Fruit fly (Drosophila melanogaster) whole organism, prepupa: ENCODE data around the gene Art9.

Experiments
- Blimp-1 ChIP-seq: fragments of 200-800 bp; sonication (Bioruptor generic); optimal IDR thresholded peaks from 3 replicates; lab custom pipeline; 2017; ENCODE audit warnings: missing biosample characterization, missing genetic modification characterization, mild to moderate bottlenecking, moderate library complexity, missing genetic modification reagents
- CG10631 ChIP-seq: fragments of 200-800 bp; sonication (Bioruptor generic); optimal IDR thresholded peaks from 2 replicates; lab custom pipeline; 2016; ENCODE audit warnings: missing biosample characterization, missing genetic modification characterization
- CG11902 ChIP-seq: fragments of 200-800 bp; sonication (Bioruptor generic); optimal IDR thresholded peaks from 3 replicates; lab custom pipeline; 2016; ENCODE audit warnings: missing biosample characterization, missing genetic modification characterization
- CG15336 ChIP-seq: fragments of 200-800 bp; sonication (Bioruptor generic); IDR thresholded peaks from 2 replicates; pipeline ENCODE4 v1.3.6; 2022; ENCODE audit warnings: missing biosample characterization, missing genetic modification characterization
- CG1621 ChIP-seq: fragments of 200-800 bp; sonication (Bioruptor generic); optimal IDR thresholded peaks from 3 replicates; lab custom pipeline; 2018; ENCODE audit warnings: missing biosample characterization, mild to moderate bottlenecking, missing genetic modification characterization
- CG3032 ChIP-seq: fragments of 200-800 bp; optimal IDR thresholded peaks from 2 replicates; lab custom pipeline; 2019; ENCODE audit warnings: missing biosample characterization, mild to moderate bottlenecking, missing genetic modification characterization, moderate library complexity
- CG31627 ChIP-seq: fragments of 200-800 bp; sonication (Bioruptor generic); optimal IDR thresholded peaks from 3 replicates; lab custom pipeline; 2016; ENCODE audit warnings: missing biosample characterization, missing genetic modification characterization
- CG32006 ChIP-seq: fragments of 200-800 bp; sonication (Bioruptor generic); optimal IDR thresholded peaks from 3 replicates; lab custom pipeline; 2017; ENCODE audit warnings: missing biosample characterization, mild to moderate bottlenecking, missing genetic modification characterization
- CG4318 ChIP-seq: fragments of 200-800 bp; sonication (Bioruptor generic); optimal IDR thresholded peaks from 3 replicates; lab custom pipeline; 2017; ENCODE audit warnings: missing biosample characterization, mild to moderate bottlenecking, missing genetic modification characterization
- CG6163 ChIP-seq: fragments of 200-800 bp; sonication (Bioruptor generic); IDR thresholded peaks from 3 replicates; pipeline ENCODE4 v1.3.6; 2022; ENCODE audit warnings: missing biosample characterization, missing genetic modification characterization
- CG6276 ChIP-seq: fragments of 200-800 bp; sonication (Bioruptor generic); optimal IDR thresholded peaks from 2 replicates; lab custom pipeline; 2017; ENCODE audit warnings: missing biosample characterization, mild to moderate bottlenecking, missing genetic modification characterization
- CG6792 ChIP-seq: fragments of 200-800 bp; sonication (Bioruptor generic); optimal IDR thresholded peaks from 3 replicates; lab custom pipeline; 2016; ENCODE audit warnings: missing biosample characterization, missing genetic modification characterization
- CG6808 ChIP-seq: fragments of 200-800 bp; sonication (Bioruptor generic); optimal IDR thresholded peaks from 3 replicates; lab custom pipeline; 2017; ENCODE audit warnings: missing biosample characterization, missing genetic modification characterization, mild to moderate bottlenecking, moderate library complexity, missing genetic modification reagents
- CG7368 ChIP-seq: fragments of 200-800 bp; sonication (Bioruptor generic); optimal IDR thresholded peaks from 3 replicates; lab custom pipeline; 2016; ENCODE audit warnings: missing biosample characterization, missing genetic modification characterization
- CG8119 ChIP-seq: fragments of 200-800 bp; sonication (Bioruptor generic); IDR thresholded peaks from 3 replicates; pipeline ENCODE4 v1.3.6; 2022; ENCODE audit warnings: missing biosample characterization, missing genetic modification characterization
- CG8319 ChIP-seq: fragments of 200-800 bp; sonication (Bioruptor generic); optimal IDR thresholded peaks from 3 replicates; lab custom pipeline; 2016; ENCODE audit warnings: missing biosample characterization, missing genetic modification characterization
- CG8632 ChIP-seq: fragments of 200-800 bp; sonication (Bioruptor generic); optimal IDR thresholded peaks from 3 replicates; lab custom pipeline; 2016; ENCODE audit warnings: missing biosample characterization, missing genetic modification characterization
- CG9139 ChIP-seq: fragments of 200-800 bp; sonication (Bioruptor generic); optimal IDR thresholded peaks from 3 replicates; lab custom pipeline; 2017; ENCODE audit warnings: missing biosample characterization, mild to moderate bottlenecking, missing genetic modification characterization
- Eip75B ChIP-seq: fragments of 200-800 bp; sonication (Bioruptor generic); optimal IDR thresholded peaks from 3 replicates; lab custom pipeline; 2016; ENCODE audit warnings: missing biosample characterization, missing genetic modification characterization
- Eip78C ChIP-seq: fragments of 200-800 bp; sonication (Bioruptor generic); peaks from one replicate; lab custom pipeline; 2016; ENCODE audit warnings: missing biosample characterization, missing genetic modification characterization
- Ets21C ChIP-seq: fragments of 200-800 bp; sonication (Bioruptor generic); optimal IDR thresholded peaks from 3 replicates; lab custom pipeline; 2016; ENCODE audit warnings: missing biosample characterization, missing genetic modification characterization
- Ets96B ChIP-seq: fragments of 200-800 bp; optimal IDR thresholded peaks from 2 replicates; lab custom pipeline; 2019; ENCODE audit warnings: missing biosample characterization, mild to moderate bottlenecking, missing genetic modification characterization, moderate library complexity
- Gug ChIP-seq: fragments of 200-800 bp; sonication (Bioruptor generic); IDR thresholded peaks from 2 replicates; pipeline ENCODE4 v1.3.6; 2022; ENCODE audit warnings: missing biosample characterization, missing genetic modification characterization
- Hr38 ChIP-seq: sonication (Bioruptor generic); optimal IDR thresholded peaks from 2 replicates; lab custom pipeline; 2016; ENCODE audit warnings: missing biosample characterization, missing genetic modification characterization
- Hr39 ChIP-seq: fragments of 200-800 bp; sonication (Bioruptor generic); optimal IDR thresholded peaks from 2 replicates; lab custom pipeline; 2016; ENCODE audit warnings: missing biosample characterization, missing genetic modification characterization
- Hr4 ChIP-seq: fragments of 200-800 bp; sonication (Bioruptor generic); optimal IDR thresholded peaks from 3 replicates; lab custom pipeline; 2016; ENCODE audit warnings: missing biosample characterization, missing genetic modification characterization
- Lpt ChIP-seq: fragments of 200-800 bp; sonication (Bioruptor generic); optimal IDR thresholded peaks from 3 replicates; lab custom pipeline; 2016; ENCODE audit warnings: missing biosample characterization, missing genetic modification characterization
- Met ChIP-seq: fragments of 200-800 bp; sonication (Bioruptor generic); optimal IDR thresholded peaks from 3 replicates; lab custom pipeline; 2016; ENCODE audit warnings: missing biosample characterization, missing genetic modification characterization
- OdsH ChIP-seq: fragments of 200-800 bp; sonication (Bioruptor generic); optimal IDR thresholded peaks from 3 replicates; lab custom pipeline; 2016; ENCODE audit warnings: missing biosample characterization, missing genetic modification characterization
- Smox ChIP-seq: fragments of 200-800 bp; sonication (Bioruptor generic); optimal IDR thresholded peaks from 3 replicates; lab custom pipeline; 2016; ENCODE audit warnings: missing biosample characterization, missing genetic modification characterization
- acj6 ChIP-seq: fragments of 200-800 bp; sonication (Bioruptor generic); optimal IDR thresholded peaks from 3 replicates; lab custom pipeline; 2016; ENCODE audit warnings: missing biosample characterization, missing genetic modification characterization
- cyc ChIP-seq: fragments of 200-800 bp; sonication (Bioruptor generic); optimal IDR thresholded peaks from 3 replicates; lab custom pipeline; 2016; ENCODE audit warnings: missing biosample characterization, missing genetic modification characterization
- esn ChIP-seq: fragments of 200-800 bp; sonication (Bioruptor generic); optimal IDR thresholded peaks from 2 replicates; lab custom pipeline; 2016; ENCODE audit warnings: missing biosample characterization, mild to moderate bottlenecking, missing genetic modification characterization, moderate library complexity
- fd59A ChIP-seq: fragments of 200-800 bp; sonication (Bioruptor generic); optimal IDR thresholded peaks from 2 replicates; lab custom pipeline; 2017; ENCODE audit warnings: missing biosample characterization, mild to moderate bottlenecking, missing genetic modification characterization, missing genetic modification reagents
- fd85E ChIP-seq: fragments of 200-800 bp; sonication (Bioruptor generic); optimal IDR thresholded peaks from 3 replicates; lab custom pipeline; 2016; ENCODE audit warnings: missing biosample characterization, missing genetic modification characterization
- fkh ChIP-seq: fragments of 200-800 bp; sonication (Bioruptor generic); optimal IDR thresholded peaks from 3 replicates; lab custom pipeline; 2017; ENCODE audit warnings: missing biosample characterization, mild to moderate bottlenecking, missing genetic modification characterization, moderate library complexity
- net ChIP-seq: fragments of 200-800 bp; sonication (Bioruptor generic); optimal IDR thresholded peaks from 3 replicates; lab custom pipeline; 2016; ENCODE audit warnings: missing biosample characterization, missing genetic modification characterization
- pdm3 ChIP-seq: fragments of 200-800 bp; sonication (Bioruptor generic); optimal IDR thresholded peaks from 3 replicates; lab custom pipeline; 2016; ENCODE audit warnings: missing biosample characterization, missing genetic modification characterization
- salr ChIP-seq, 2 experiments: fragments of 200-800 bp; sonication (Bioruptor generic); optimal IDR thresholded peaks; 3 replicates each; lab custom pipeline; 2016 to 2018; ENCODE audit warnings: missing biosample characterization in 2 of 2, missing genetic modification characterization in 2 of 2, mild to moderate bottlenecking in 1 of 2
- spab ChIP-seq: fragments of 200-800 bp; sonication (Bioruptor generic); optimal IDR thresholded peaks from 2 replicates; lab custom pipeline; 2017; ENCODE audit warnings: missing biosample characterization, mild to moderate bottlenecking, missing genetic modification characterization, missing genetic modification reagents
- ss ChIP-seq, 2 experiments: fragments of 200-800 bp; sonication (Bioruptor generic); optimal IDR thresholded peaks; 2 replicates in 1 of 2; 3 replicates in 1 of 2; lab custom pipeline; 2017 to 2018; ENCODE audit warnings: mild to moderate bottlenecking in 2 of 2, missing biosample characterization in 2 of 2, missing genetic modification characterization in 2 of 2, moderate library complexity in 1 of 2
- svp ChIP-seq: fragments of 200-800 bp; sonication (Bioruptor generic); peaks from one replicate; lab custom pipeline; 2016; ENCODE audit warnings: missing biosample characterization, missing genetic modification characterization
- topi ChIP-seq: fragments of 200-800 bp; sonication (Bioruptor generic); optimal IDR thresholded peaks from 3 replicates; lab custom pipeline; 2016; ENCODE audit warnings: missing biosample characterization, missing genetic modification characterization
- vri ChIP-seq: fragments of 200-800 bp; sonication (Bioruptor generic); optimal IDR thresholded peaks from 3 replicates; lab custom pipeline; 2016; ENCODE audit warnings: missing biosample characterization, mild to moderate bottlenecking, missing genetic modification characterization

Gene Art9

dm6 chr3R:13921806-13922515, 21.3 kb downstream of the Art9 start (continued):
- TF ChIP-seq acj6 (GFP tag; lab: Kevin White, UChicago) (peak; percentile 80), ss (GFP tag; optimal IDR thresholded peaks at IDR 0.05; lab: Kevin White, UChicago) (peak; percentile 76 to 77), CG31627 (peak; percentile 64), Ets21C (GFP tag; lab: Kevin White, UChicago) (peak; percentile 57), Hr39 (GFP tag; lab: Kevin White, UChicago) (peak; percentile 73), CG8119 (GFP tag; lab: Robert Waterston, UW) (peak; percentile 72), Eip75B (GFP tag; lab: Kevin White, UChicago) (peak; percentile 74), salr (GFP tag; optimal IDR thresholded peaks at IDR 0.05; lab: Kevin White, UChicago) (peak; percentile 41 to 60), CG6808 (GFP tag; lab: Kevin White, UChicago) (peak; percentile 89), net (GFP tag; lab: Kevin White, UChicago) (peak; percentile 69), Met (peak; percentile 79), OdsH (GFP tag; lab: Kevin White, UChicago) (peak; percentile 74), Smox (GFP tag; lab: Kevin White, UChicago) (peak; percentile 70), spab (GFP tag; lab: Kevin White, UChicago) (peak; percentile 84), CG15336 (GFP tag; lab: Robert Waterston, UW) (peak; percentile 56), CG8319 (GFP tag; lab: Kevin White, UChicago) (peak; percentile 40), fd85E (GFP tag; lab: Kevin White, UChicago) (no peak), CG32006 (GFP tag; lab: Kevin White, UChicago) (peak; percentile 45), Gug (peak; percentile 29; the same call in 1 of the 2 replicates), vri (GFP tag; lab: Kevin White, UChicago) (peak; percentile 59), Hr4 (GFP tag; lab: Kevin White, UChicago) (peak; percentile 29), CG7368 (GFP tag; lab: Kevin White, UChicago) (peak; percentile 77), fkh (GFP tag; lab: Kevin White, UChicago) (no peak), pdm3 (peak; percentile 73), Lpt (peak; percentile 17), CG9139 (GFP tag; lab: Kevin White, UChicago) (peak; percentile 78), CG6276 (GFP tag; lab: Kevin White, UChicago) (no peak)

dm6 chr3R:13918045-13918444, 25.2 kb downstream of the Art9 start:
- TF ChIP-seq CG8632 (GFP tag; lab: Kevin White, UChicago) (peak; percentile 23), CG32006 (GFP tag; lab: Kevin White, UChicago) (peak; percentile 18), pdm3 (no peak), svp (peak; percentile 41), spab (GFP tag; lab: Kevin White, UChicago) (peak; percentile 9), fd59A (GFP tag; lab: Kevin White, UChicago) (no peak), OdsH (GFP tag; lab: Kevin White, UChicago) (peak; percentile 25), Eip78C (GFP tag; lab: Kevin White, UChicago) (peak; percentile 67), CG3032 (tag; lab: Kevin White, UChicago) (peak; percentile 25), CG10631 (GFP tag; lab: Kevin White, UChicago) (peak; percentile 35), Ets96B (tag; lab: Kevin White, UChicago) (peak; percentile 52), CG4318 (GFP tag; lab: Kevin White, UChicago) (no peak)

- TF ChIP-seq CG7368 (GFP tag; lab: Kevin White, UChicago) (no peak), CG3032 (tag; lab: Kevin White, UChicago) (peak; percentile 71), Smox (GFP tag; lab: Kevin White, UChicago) (peak; percentile 2), acj6 (GFP tag; lab: Kevin White, UChicago) (peak; percentile 38), CG6808 (GFP tag; lab: Kevin White, UChicago) (peak; percentile 63), vri (GFP tag; lab: Kevin White, UChicago) (no peak), Gug (no peak), CG15336 (GFP tag; lab: Robert Waterston, UW) (no peak), Ets21C (GFP tag; lab: Kevin White, UChicago) (no peak), OdsH (GFP tag; lab: Kevin White, UChicago) (peak; percentile 28), topi (peak; percentile 21), CG4318 (GFP tag; lab: Kevin White, UChicago) (no peak), fd59A (GFP tag; lab: Kevin White, UChicago) (peak; percentile 54), CG6163 (GFP tag; lab: Robert Waterston, UW) (0 out of 3 replicates have a peak, but pooled peaks have one; percentile 30), Ets96B (tag; lab: Kevin White, UChicago) (peak; percentile 57), CG11902 (GFP tag; lab: Kevin White, UChicago) (peak; percentile 4), CG6792 (GFP tag; lab: Kevin White, UChicago) (peak; percentile 43), CG1621 (peak; percentile 38), Blimp-1 (no peak), Hr38 (GFP tag; lab: Kevin White, UChicago) (no peak), CG8632 (GFP tag; lab: Kevin White, UChicago) (peak; percentile 28), Hr39 (GFP tag; lab: Kevin White, UChicago) (peak; percentile 3), esn (GFP tag; lab: Kevin White, UChicago) (peak; percentile 13), cyc (GFP tag; lab: Kevin White, UChicago) (no peak), CG10631 (GFP tag; lab: Kevin White, UChicago) (peak; percentile 28)
Observed at dm6 chr3R:13916546-13916945, 26.7 kb downstream of the Art9 start.
